Fruit fly (Drosophila melanogaster): ENCODE measurements around the gene CG15468.

- TF ChIP-seq CG8478 (optimal IDR thresholded peaks at IDR 0.05) (no peak), CTCF (optimal IDR thresholded peaks at IDR 0.05) (no peak)
Measured at dm6 chrX:4997141-4997540, 36.2 kb upstream of the CG15468 start, which contains the start of gene CG12680.

All from S2 (cell line).